Worm (Caenorhabditis elegans) whole organism, L4/young adult: ENCODE measurements around the gene irk-2.

ENCODE experiments used
- W03F9.2 ChIP-seq: fragments of 150-350 bp; optimal IDR thresholded peaks from 2 replicates; lab custom pipeline; 2014; ENCODE audit warnings: missing biosample characterization, missing genetic modification characterization
- dao-5 ChIP-seq: sonication (generic microtip); optimal IDR thresholded peaks from 2 replicates; lab custom pipeline; 2016; ENCODE audit warnings: missing genotype, missing genetic modification characterization, moderate library complexity, missing compliant biosample characterization
- him-1 ChIP-seq: sonication (generic microtip); optimal IDR thresholded peaks from 2 replicates; lab custom pipeline; 2016; ENCODE audit warnings: missing genotype, missing genetic modification reagents, missing genetic modification characterization, missing compliant biosample characterization

ce11 chrX:688602-689001, 25.7 kb downstream of the irk-2 start:
- no peak for TF ChIP-seq him-1 (tag; lab: Kevin White, UChicago)
- TF ChIP-seq dao-5 (tag; lab: Kevin White, UChicago), result no peak
- TF ChIP-seq W03F9.2 (tag; lab: Kevin White, UChicago), result no peak
